Worm (Caenorhabditis elegans): ENCODE measurements around the gene AH9.3.

Gene AH9.3

ce11 chrX:2215108-2215507, 45.8 kb downstream of the AH9.3 start (continued):
- TF ChIP-seq xnd-1 (tag; optimal IDR thresholded peaks at IDR 0.05) (no peak), nfya-1 (tag; optimal IDR thresholded peaks at IDR 0.05; ENCODE audit: borderline replicate concordance, insufficient read depth) (no peak), let-526 (GFP tag; IDR thresholded peaks at IDR 0.05) (no peak), F57C9.4 (tag; optimal IDR thresholded peaks at IDR 0.05) (no peak), mcd-1 (GFP tag; IDR thresholded peaks at IDR 0.05) (no peak), rcor-1 (GFP tag; IDR thresholded peaks at IDR 0.05) (0 out of 2 replicates have a peak, but pooled peaks have one; percentile 11), snpc-3.4 (tag; optimal IDR thresholded peaks at IDR 0.05) (no peak), F33H1.4 (GFP tag; IDR thresholded peaks at IDR 0.05) (no peak)

ce11 chrX:2214454-2214853, 46.4 kb downstream of the AH9.3 start:
- TF ChIP-seq snpc-1.1 (tag; optimal IDR thresholded peaks at IDR 0.05; ENCODE audit: insufficient read depth) (no peak), ztf-28 (GFP tag; IDR thresholded peaks at IDR 0.05) (no peak), zfh-2 (GFP tag; conservative IDR thresholded peaks at IDR 0.05) (0 out of 2 replicates have a peak, but pooled peaks have one; percentile 28)

DNA sequence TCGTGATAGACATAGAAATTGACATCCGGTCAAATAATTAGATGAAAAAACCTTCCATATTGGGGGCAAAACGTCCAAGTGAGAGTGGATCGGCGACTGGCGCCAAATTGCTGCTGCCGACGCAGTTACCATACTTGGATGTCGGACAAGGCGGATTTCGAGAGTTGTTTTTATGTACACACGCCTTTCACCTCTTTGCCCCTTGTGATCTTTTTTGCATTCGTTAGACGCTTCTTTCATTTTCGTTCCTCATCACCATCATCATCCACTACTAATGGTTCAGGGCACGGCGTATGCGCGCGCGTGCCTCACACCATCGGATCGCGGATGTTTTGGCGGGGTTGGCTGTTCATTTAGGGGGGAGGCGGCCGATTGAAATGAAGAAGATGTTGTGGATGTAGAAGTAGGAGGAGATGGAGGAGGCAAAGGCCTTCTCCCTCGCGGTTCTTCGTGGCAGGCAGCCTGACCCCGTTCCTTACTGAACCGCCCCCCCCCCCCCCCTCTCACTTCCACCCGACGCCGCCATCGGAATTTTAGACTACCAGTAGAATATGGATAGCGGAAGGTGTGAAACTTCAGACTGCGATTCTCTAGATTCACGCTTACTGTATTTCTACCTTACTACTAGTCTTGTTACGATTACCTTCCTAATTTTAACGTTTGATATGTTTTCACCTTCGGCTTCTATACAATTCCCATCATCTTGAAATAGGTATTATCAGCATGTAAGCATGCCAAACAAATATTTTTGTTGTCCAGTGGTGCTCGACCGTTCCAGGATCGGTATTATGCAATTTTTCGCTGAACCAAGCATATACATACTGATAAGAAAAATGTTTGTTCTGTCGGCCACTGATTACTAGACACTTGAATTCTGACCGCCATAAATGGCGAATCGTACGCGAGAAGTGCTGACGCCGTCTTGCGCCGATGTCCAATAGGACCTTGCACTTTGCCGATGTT, 47.2 kb downstream of the AH9.3 start:
- no peak for TF ChIP-seq ceh-100 (GFP tag; IDR thresholded peaks at IDR 0.05)
- peak; percentile 85 for TF ChIP-seq zfh-2 (GFP tag; conservative IDR thresholded peaks at IDR 0.05)
- no peak for TF ChIP-seq F55B11.4 (tag; optimal IDR thresholded peaks at IDR 0.05; ENCODE audit: borderline replicate concordance, insufficient read depth)
- TF ChIP-seq nhr-120 (GFP tag; IDR thresholded peaks at IDR 0.05) = no peak
- TF ChIP-seq ekl-4 (GFP tag; IDR thresholded peaks at IDR 0.05) = 0 out of 2 replicates have a peak, but pooled peaks have one; percentile 28
- no peak for TF ChIP-seq unc-62 (GFP tag; optimal IDR thresholded peaks at IDR 0.05)
- 0 out of 2 replicates have a peak, but pooled peaks have one; percentile 18 for TF ChIP-seq F37B4.10 (GFP tag; IDR thresholded peaks at IDR 0.05)
- TF ChIP-seq lag-1 (GFP tag; IDR thresholded peaks at IDR 0.05) = no peak
- TF ChIP-seq egrh-3 (GFP tag; IDR thresholded peaks at IDR 0.05) = peak; percentile 78; the same call in 1 of the 2 replicates
- TF ChIP-seq nhr-80 (tag; optimal IDR thresholded peaks at IDR 0.05) = peak; percentile 16

DNA sequence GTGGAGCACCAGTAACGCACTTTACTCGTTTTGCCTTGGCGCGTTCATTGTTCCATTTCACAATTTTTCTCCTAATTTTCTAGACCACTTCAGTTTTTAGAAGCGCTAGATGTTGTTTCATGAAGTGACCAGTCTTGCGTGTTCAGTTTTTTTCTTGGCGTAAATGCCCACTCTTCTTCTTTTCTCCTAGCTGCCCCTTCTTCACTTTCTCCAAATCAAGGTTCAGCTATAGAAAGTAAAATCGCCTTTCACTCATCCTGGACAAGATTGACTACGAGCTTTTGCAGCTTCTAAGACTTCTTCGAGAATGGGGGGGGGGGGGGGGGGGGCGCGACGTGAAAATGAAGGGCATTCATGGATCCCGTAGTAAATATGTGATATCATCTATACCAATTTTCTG, 48.2 kb downstream of the AH9.3 start:
- no peak for TF ChIP-seq atf-7 (tag; optimal IDR thresholded peaks at IDR 0.05)
- TF ChIP-seq nhr-120 (GFP tag; IDR thresholded peaks at IDR 0.05) = no peak
- no peak for TF ChIP-seq F57C9.4 (tag; optimal IDR thresholded peaks at IDR 0.05)
- no peak for TF ChIP-seq snpc-4 (GFP tag; optimal IDR thresholded peaks at IDR 0.05)
- TF ChIP-seq snpc-4 (tag; optimal IDR thresholded peaks at IDR 0.05) = no peak
- no peak for TF ChIP-seq nfya-1 (tag; optimal IDR thresholded peaks at IDR 0.05; ENCODE audit: borderline replicate concordance, insufficient read depth)
- no peak for TF ChIP-seq dpff-1 (tag; optimal IDR thresholded peaks at IDR 0.05)
- no peak for TF ChIP-seq egl-18 (GFP tag; IDR thresholded peaks at IDR 0.05)
- no peak for TF ChIP-seq sptf-2 (GFP tag; optimal IDR thresholded peaks at IDR 0.05)
- no peak for TF ChIP-seq nfya-2 (GFP tag; IDR thresholded peaks at IDR 0.05)
- TF ChIP-seq hrde-1 (tag; optimal IDR thresholded peaks at IDR 0.05; ENCODE audit: borderline replicate concordance) = no peak
- TF ChIP-seq F10E7.11 (tag; optimal IDR thresholded peaks at IDR 0.05) = no peak
- TF ChIP-seq mcd-1 (GFP tag; IDR thresholded peaks at IDR 0.05) = no peak
- no peak for TF ChIP-seq F33H1.4 (GFP tag; IDR thresholded peaks at IDR 0.05)
- TF ChIP-seq B0035.1 (tag; optimal IDR thresholded peaks at IDR 0.05) = no peak

Measured in whole organism, young adult.